Worm (Caenorhabditis elegans) whole organism, midembryonic: Measurements from ENCODE around the gene M03F8.7.

Experiments
- T22C8.4 ChIP-seq: fragments of 200-800 bp; sonication (Bioruptor generic); IDR thresholded peaks from 2 replicates; pipeline ENCODE4 v1.3.6; 2022; ENCODE audit warnings: missing genetic modification characterization, missing compliant biosample characterization
- cog-1 ChIP-seq: sonication (generic microtip); optimal IDR thresholded peaks from 2 replicates; lab custom pipeline; 2016; ENCODE audit warnings: missing genetic modification characterization, missing compliant biosample characterization
- flt-1 ChIP-seq: fragments of 200-800 bp; sonication (Bioruptor generic); IDR thresholded peaks from 2 replicates; pipeline ENCODE4 v1.3.6; 2022; ENCODE audit warnings: missing genetic modification characterization, missing compliant biosample characterization
- klf-2 ChIP-seq: fragments of 200-800 bp; sonication (Bioruptor generic); conservative IDR thresholded peaks from 2 replicates; pipeline ENCODE4 v1.3.6; 2022; ENCODE audit warnings: missing genetic modification reagents, missing genetic modification characterization, missing compliant biosample characterization
- med-1 ChIP-seq: sonication (generic microtip); optimal IDR thresholded peaks from 2 replicates; lab custom pipeline; 2017; ENCODE audit warnings: missing genetic modification characterization, mild to moderate bottlenecking, missing compliant biosample characterization, antibody characterized with exemption, missing genetic modification reagents; ENCODE audit not compliant: insufficient read depth
- ref-1 ChIP-seq: fragments of 200-800 bp; sonication (Bioruptor generic); conservative IDR thresholded peaks from 2 replicates; pipeline ENCODE4 v1.3.6; 2022; ENCODE audit warnings: missing genetic modification reagents, missing genetic modification characterization, missing compliant biosample characterization
- tab-1 ChIP-seq: fragments of 200-800 bp; sonication (Bioruptor generic); IDR thresholded peaks from 2 replicates; pipeline ENCODE4 v1.3.6; 2022; ENCODE audit warnings: missing genetic modification characterization, missing compliant biosample characterization
- ztf-23 ChIP-seq: fragments of 200-800 bp; sonication (Bioruptor generic); IDR thresholded peaks from 2 replicates; pipeline ENCODE4 v1.3.6; 2022; ENCODE audit warnings: missing genetic modification reagents, missing genetic modification characterization, missing compliant biosample characterization
- ztf-29 ChIP-seq: fragments of 200-800 bp; sonication (Bioruptor generic); IDR thresholded peaks from 2 replicates; pipeline ENCODE4 v1.3.6; 2022; ENCODE audit warnings: missing genetic modification reagents, missing genetic modification characterization, missing compliant biosample characterization

The M03F8.7 gene

DNA sequence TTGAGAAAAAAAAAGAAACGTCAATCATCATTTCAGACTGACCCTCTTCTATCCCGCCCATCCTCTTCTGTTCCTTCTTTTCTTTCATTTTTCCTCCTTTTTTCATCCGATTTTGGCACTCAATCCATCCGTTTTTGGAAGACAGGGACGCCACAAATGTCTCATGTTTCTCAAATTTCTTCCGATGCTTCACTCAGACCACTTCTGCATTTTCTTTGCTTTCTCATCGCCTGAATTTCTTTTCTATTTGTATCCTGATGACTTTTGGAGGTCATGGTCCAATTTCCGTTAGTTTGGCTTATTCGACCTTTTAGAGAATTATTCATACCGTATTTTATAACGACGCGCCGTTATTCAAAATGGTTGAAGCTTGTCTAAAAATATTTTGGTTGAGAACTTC lies 35.8 kb downstream of the M03F8.7 start:
- TF ChIP-seq flt-1 (GFP tag; lab: Robert Waterston, UW) (no peak), T22C8.4 (GFP tag; lab: Robert Waterston, UW) (no peak), klf-2 (no peak), cog-1 (tag; lab: Kevin White, UChicago) (no peak), tab-1 (GFP tag; lab: Robert Waterston, UW) (no peak), ref-1 (no peak), med-1 (GFP tag; lab: Kevin White, UChicago) (no peak), ztf-23 (no peak), ztf-29 (GFP tag; lab: Robert Waterston, UW) (no peak)

DNA sequence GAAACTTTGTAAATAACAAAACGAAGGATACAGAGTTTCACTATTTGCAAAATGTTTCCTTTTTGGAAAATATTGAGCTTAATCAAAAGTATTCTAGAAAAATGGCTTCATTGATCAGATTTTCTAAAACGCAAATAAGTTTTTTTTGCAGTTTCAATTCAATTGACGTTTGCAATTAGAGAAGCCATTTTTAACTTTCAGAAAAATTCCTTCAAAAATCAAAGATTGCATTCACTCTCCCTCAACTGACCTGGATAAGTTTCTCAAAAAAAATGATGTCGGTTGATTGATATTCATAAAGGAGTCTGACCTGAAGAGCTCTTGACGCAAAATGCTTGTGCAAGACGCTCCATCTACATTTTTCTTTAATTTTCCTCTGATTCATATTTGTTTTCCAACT lies 37.0 kb downstream of the M03F8.7 start:
- TF ChIP-seq flt-1 (GFP tag; lab: Robert Waterston, UW) (no peak), T22C8.4 (GFP tag; lab: Robert Waterston, UW) (no peak), tab-1 (GFP tag; lab: Robert Waterston, UW) (no peak), ref-1 (no peak), ztf-29 (GFP tag; lab: Robert Waterston, UW) (no peak), cog-1 (tag; lab: Kevin White, UChicago) (no peak), ztf-23 (no peak)

DNA sequence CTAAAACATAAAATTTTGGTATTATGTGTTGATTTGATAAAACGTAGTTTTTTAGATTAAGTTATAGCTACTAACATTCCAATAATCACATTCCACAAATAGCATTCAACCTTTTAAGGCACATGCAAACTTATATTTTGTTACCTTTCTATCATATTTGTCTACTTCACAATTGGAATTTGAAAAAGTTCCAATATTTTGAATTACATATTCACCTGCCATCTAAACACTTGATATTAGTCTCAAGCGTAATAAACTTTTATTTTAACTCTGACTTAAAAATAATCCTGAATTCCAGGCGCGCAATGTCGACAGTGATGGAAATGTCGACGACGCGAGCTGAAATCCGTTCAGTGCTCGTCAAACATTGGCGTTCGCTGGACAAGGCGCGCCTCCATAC lies 39.0 kb downstream of the M03F8.7 start, which contains the start of gene acy-2:
Gene acy-2, plus strand, starts transcription at position 301 of the 400 bp plus-strand sequence.
- TF ChIP-seq ref-1, result no peak
- TF ChIP-seq cog-1 (tag; lab: Kevin White, UChicago), result no peak

DNA sequence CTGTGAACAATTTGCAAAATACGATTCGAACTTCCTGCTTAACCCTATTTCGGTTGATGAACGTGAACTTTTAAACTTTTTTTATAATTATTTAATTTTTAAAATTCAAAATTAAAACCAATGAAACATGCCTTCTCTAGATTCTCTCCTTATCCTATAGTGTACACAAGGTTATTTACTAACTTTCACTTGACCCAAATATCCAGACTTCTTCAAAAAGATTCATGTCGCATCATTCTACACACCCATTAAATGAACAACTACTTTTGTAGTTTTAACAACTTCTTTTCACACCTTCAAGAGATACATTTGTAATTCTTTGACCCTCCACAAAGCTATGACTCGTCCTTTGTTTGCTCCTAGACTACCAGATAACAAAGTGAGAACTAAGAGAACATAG lies 46.0 kb downstream of the M03F8.7 start:
- TF ChIP-seq tab-1 (GFP tag; lab: Robert Waterston, UW), result no peak
- TF ChIP-seq T22C8.4 (GFP tag; lab: Robert Waterston, UW), result no peak
- no peak for TF ChIP-seq med-1 (GFP tag; lab: Kevin White, UChicago)
- TF ChIP-seq ztf-23, result no peak
- no peak for TF ChIP-seq klf-2
- TF ChIP-seq flt-1 (GFP tag; lab: Robert Waterston, UW), result no peak
- no peak for TF ChIP-seq ztf-29 (GFP tag; lab: Robert Waterston, UW)
- TF ChIP-seq cog-1 (tag; lab: Kevin White, UChicago), result no peak
- TF ChIP-seq ref-1, result no peak

DNA sequence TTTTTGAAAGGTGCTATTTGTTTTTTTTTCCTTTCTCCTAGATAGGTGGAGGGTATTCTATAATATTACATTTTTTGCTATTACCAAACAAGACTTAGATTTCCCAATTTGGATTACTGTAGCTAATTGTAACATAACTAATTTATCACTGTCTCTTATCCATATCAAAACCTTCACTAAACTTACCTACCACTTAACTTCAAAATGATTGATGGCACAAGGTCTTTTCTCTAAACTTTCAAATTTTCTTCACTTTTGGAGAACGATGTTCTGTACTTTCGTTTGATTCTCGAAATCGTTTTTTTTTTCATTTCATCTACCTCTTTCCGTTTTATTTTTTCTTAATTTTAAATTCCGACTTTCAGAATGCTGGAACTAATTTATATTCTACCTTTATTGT lies 46.6 kb downstream of the M03F8.7 start, which contains the start of gene dhs-16:
Gene dhs-16, plus strand, starts transcription at position 366 of the 400 bp plus-strand sequence.
- TF ChIP-seq ztf-29 (GFP tag; lab: Robert Waterston, UW) (no peak), ztf-23 (no peak), flt-1 (GFP tag; lab: Robert Waterston, UW) (no peak), ref-1 (no peak), cog-1 (tag; lab: Kevin White, UChicago) (no peak), klf-2 (no peak), med-1 (GFP tag; lab: Kevin White, UChicago) (no peak), T22C8.4 (GFP tag; lab: Robert Waterston, UW) (no peak), tab-1 (GFP tag; lab: Robert Waterston, UW) (no peak)

DNA sequence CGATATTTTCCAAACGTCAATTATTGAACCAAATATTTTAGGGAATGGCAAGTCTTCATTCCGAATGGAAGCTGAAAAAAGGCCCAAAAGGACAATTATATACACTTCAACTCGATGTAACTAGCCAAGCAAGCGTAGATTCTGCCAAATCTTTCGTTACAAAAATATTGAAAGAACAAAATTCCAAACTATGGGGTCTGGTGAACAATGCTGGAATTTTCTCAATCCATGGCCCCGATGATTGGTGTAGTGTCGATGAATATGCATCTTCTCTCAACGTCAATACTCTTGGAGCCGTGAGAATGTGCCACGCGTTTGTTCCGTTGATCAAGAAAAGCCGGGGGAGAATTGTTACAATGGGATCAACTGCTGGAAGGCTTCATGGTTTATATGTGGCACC lies 47.5 kb downstream of the M03F8.7 start:
- TF ChIP-seq klf-2 (no peak), cog-1 (tag; lab: Kevin White, UChicago) (no peak), T22C8.4 (GFP tag; lab: Robert Waterston, UW) (no peak), ztf-29 (GFP tag; lab: Robert Waterston, UW) (no peak), ztf-23 (no peak), ref-1 (no peak), med-1 (GFP tag; lab: Kevin White, UChicago) (no peak), flt-1 (GFP tag; lab: Robert Waterston, UW) (no peak), tab-1 (GFP tag; lab: Robert Waterston, UW) (no peak)

DNA sequence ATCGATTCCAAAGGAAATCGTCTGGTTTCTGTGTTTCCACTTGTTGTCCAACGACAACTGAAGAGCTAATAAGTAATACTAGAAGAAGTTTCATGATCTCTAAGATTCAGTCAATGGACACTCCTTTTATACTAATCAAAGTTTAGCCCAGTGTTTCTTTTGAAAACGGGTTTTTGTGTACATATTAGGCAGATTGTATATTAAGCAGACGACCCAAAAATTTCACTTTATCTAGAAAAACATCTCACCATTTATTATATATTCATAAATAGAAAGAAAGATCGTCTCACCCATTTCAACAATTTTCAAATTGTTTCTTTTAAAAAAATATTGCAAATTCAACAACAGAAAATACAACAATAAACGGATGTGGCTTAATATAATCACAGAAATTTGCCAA lies 50.0 kb downstream of the M03F8.7 start, which contains the start of gene C10F3.7:
Gene C10F3.7, minus strand, starts transcription at position 101 of the 400 bp plus-strand sequence.
- TF ChIP-seq cog-1 (tag; lab: Kevin White, UChicago), result no peak
- no peak for TF ChIP-seq ref-1
- TF ChIP-seq flt-1 (GFP tag; lab: Robert Waterston, UW), result no peak
- no peak for TF ChIP-seq tab-1 (GFP tag; lab: Robert Waterston, UW)
- TF ChIP-seq klf-2, result no peak
- TF ChIP-seq med-1 (GFP tag; lab: Kevin White, UChicago), result no peak
- TF ChIP-seq ztf-29 (GFP tag; lab: Robert Waterston, UW), result no peak
- TF ChIP-seq ztf-23, result no peak
- no peak for TF ChIP-seq T22C8.4 (GFP tag; lab: Robert Waterston, UW)
